Worm (Caenorhabditis elegans): ENCODE data around the gene Y4C6B.7.
"Not testable (repeated sequence)": the region's sequence is repeated elsewhere in the genome, so short reads cannot be mapped to it uniquely, and the experiment has no call there.

Y4C6B.7 gene

ce11 chrIV:5354124-5354523 is 860 bp upstream of the Y4C6B.7 start, which contains the start of gene Y4C6B.1:
Gene Y4C6B.1, plus strand, starts transcription at chrIV:5354488.
- TF ChIP-seq tbx-2 (tag; optimal IDR thresholded peaks at IDR 0.05): peak; percentile 17
- peak; percentile 24 for TF ChIP-seq ttx-3 (tag; optimal IDR thresholded peaks at IDR 0.05)
- no peak for TF ChIP-seq rnt-1 (tag; optimal IDR thresholded peaks at IDR 0.05)

- TF ChIP-seq unc-86, unc-42, fax-1 (tag; optimal IDR thresholded peaks at IDR 0.05): not testable (repeated sequence)
Observed at ce11 chrIV:5350480-5351193, 2.6 kb downstream of the Y4C6B.7 start, which contains the start of gene gba-4. Gene gba-4, minus strand, starts transcription at chrIV:5350897.

DNA sequence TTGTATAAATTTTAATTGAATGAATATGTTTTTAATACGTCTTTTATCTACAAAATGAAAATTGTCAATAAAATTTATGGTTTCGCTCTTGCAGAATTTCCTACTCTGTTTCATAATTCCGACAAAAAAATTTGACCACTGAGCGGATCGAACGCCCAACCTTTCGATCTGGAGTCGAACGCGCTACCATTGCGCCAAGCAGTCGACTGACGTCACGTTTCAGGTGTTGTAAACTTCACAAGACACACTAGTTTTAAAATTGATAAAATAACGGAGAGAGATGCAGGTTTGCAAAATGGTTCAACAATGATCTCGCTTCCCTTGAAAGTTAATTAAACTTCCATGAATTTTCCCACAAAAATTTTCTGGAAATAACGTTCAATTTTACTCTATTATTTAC is 9.1 kb downstream of the Y4C6B.7 start:
- TF ChIP-seq ahr-1 (tag; optimal IDR thresholded peaks at IDR 0.05): no peak
- no peak for TF ChIP-seq ceh-6 (GFP tag; optimal IDR thresholded peaks at IDR 0.05)
- no peak for TF ChIP-seq hlh-6 (tag; optimal IDR thresholded peaks at IDR 0.05)
- TF ChIP-seq hlh-13 (GFP tag; optimal IDR thresholded peaks at IDR 0.05): no peak
- TF ChIP-seq Y22D7AL.16 (tag; optimal IDR thresholded peaks at IDR 0.05): no peak
- TF ChIP-seq ceh-31 (tag; optimal IDR thresholded peaks at IDR 0.05): no peak
- TF ChIP-seq pros-1 (tag; optimal IDR thresholded peaks at IDR 0.05): no peak
- no peak for TF ChIP-seq hlh-8 (tag; optimal IDR thresholded peaks at IDR 0.05)
- TF ChIP-seq sox-2 (GFP tag; IDR thresholded peaks at IDR 0.05): no peak

- TF ChIP-seq fax-1 (tag; optimal IDR thresholded peaks at IDR 0.05) (no peak), unc-55 (GFP tag; optimal IDR thresholded peaks at IDR 0.05) (no peak), hlh-6 (tag; optimal IDR thresholded peaks at IDR 0.05) (no peak), F13H6.1 (tag; optimal IDR thresholded peaks at IDR 0.05) (no peak), sdc-2 (tag; optimal IDR thresholded peaks at IDR 0.05) (no peak), zip-5 (tag; optimal IDR thresholded peaks at IDR 0.05) (no peak), unc-42 (tag; optimal IDR thresholded peaks at IDR 0.05) (no peak), unc-3 (GFP tag; conservative IDR thresholded peaks at IDR 0.05) (no peak), unc-3 (tag; optimal IDR thresholded peaks at IDR 0.05) (no peak), pha-4 (tag; optimal IDR thresholded peaks at IDR 0.05) (no peak), lin-11 (tag; optimal IDR thresholded peaks at IDR 0.05) (no peak), T23F11.4 (GFP tag; optimal IDR thresholded peaks at IDR 0.05) (no peak), eyg-1 (tag; optimal IDR thresholded peaks at IDR 0.05) (no peak), lim-6 (tag; optimal IDR thresholded peaks at IDR 0.05) (no peak), ref-2 (tag; optimal IDR thresholded peaks at IDR 0.05) (no peak), pag-3 (tag; optimal IDR thresholded peaks at IDR 0.05; ENCODE audit: borderline replicate concordance) (no peak)
Observed at ce11 chrIV:5339255-5339654, 14.0 kb downstream of the Y4C6B.7 start, which contains the start of gene Y4C6B.2. Gene Y4C6B.2, plus strand, starts transcription at chrIV:5339574.

DNA sequence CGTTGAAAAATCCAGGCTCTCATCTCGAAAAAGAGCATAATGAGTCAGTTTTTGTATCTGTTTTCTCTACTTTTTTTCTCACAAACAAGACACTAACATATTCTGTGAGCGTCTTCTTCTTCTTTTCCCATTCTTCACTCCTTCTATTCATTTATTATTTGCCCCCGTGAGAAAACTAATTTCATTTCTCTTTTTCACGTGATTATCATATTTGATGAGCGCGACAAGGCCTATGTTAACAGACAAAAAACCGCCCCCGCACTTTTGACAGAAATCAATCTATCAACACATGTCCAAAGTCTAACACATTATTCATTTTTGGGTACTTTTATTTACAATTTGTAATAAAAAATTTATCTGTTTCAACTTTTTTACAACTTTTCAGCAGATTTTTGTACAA is 15.6 kb downstream of the Y4C6B.7 start:
- TF ChIP-seq hlh-15 (tag; optimal IDR thresholded peaks at IDR 0.05): no peak
- no peak for TF ChIP-seq ceh-18 (tag; optimal IDR thresholded peaks at IDR 0.05)
- no peak for TF ChIP-seq ceh-45 (GFP tag; IDR thresholded peaks at IDR 0.05)
- TF ChIP-seq ahr-1 (tag; optimal IDR thresholded peaks at IDR 0.05): no peak
- TF ChIP-seq C38D4.7 (GFP tag; optimal IDR thresholded peaks at IDR 0.05): no peak
- no peak for TF ChIP-seq F13H6.1 (tag; optimal IDR thresholded peaks at IDR 0.05)
- TF ChIP-seq elt-2 (tag; optimal IDR thresholded peaks at IDR 0.05): no peak
- TF ChIP-seq ref-2 (tag; optimal IDR thresholded peaks at IDR 0.05): no peak
- TF ChIP-seq odd-2 (tag; optimal IDR thresholded peaks at IDR 0.05): no peak
- TF ChIP-seq unc-86 (tag; optimal IDR thresholded peaks at IDR 0.05): no peak
- TF ChIP-seq pax-1 (tag; optimal IDR thresholded peaks at IDR 0.05): no peak

All from whole organism, late embryonic.